Worm (Caenorhabditis elegans) whole organism, early embryonic: ENCODE data around the gene athp-1.

Experiments used
- B0310.2 ChIP-seq: sonication (generic microtip); optimal IDR thresholded peaks from 2 replicates; lab custom pipeline; 2016; ENCODE audit warnings: mild to moderate bottlenecking, missing genetic modification characterization, missing compliant biosample characterization
- aly-1 ChIP-seq: sonication (generic microtip); optimal IDR thresholded peaks from 2 replicates; lab custom pipeline; 2016; ENCODE audit warnings: missing genetic modification characterization, missing compliant biosample characterization
- ama-1 ChIP-seq: fragments of 150-350 bp; optimal IDR thresholded peaks from 2 replicates; lab custom pipeline; 2014
- ceh-36 ChIP-seq: sonication (generic microtip); optimal IDR thresholded peaks from 2 replicates; lab custom pipeline; 2016; ENCODE audit warnings: missing genetic modification characterization, inconsistent platforms, missing compliant biosample characterization
- ets-7 ChIP-seq: sonication (generic microtip); optimal IDR thresholded peaks from 2 replicates; lab custom pipeline; 2016; ENCODE audit warnings: missing genotype, missing genetic modification characterization, missing compliant biosample characterization
- flt-1 ChIP-seq: fragments of 200-800 bp; sonication (Bioruptor generic); IDR thresholded peaks from 2 replicates; pipeline ENCODE4 v1.3.6; 2022; ENCODE audit warnings: missing genetic modification characterization, missing compliant biosample characterization
- hmg-4 ChIP-seq: fragments of 200-800 bp; sonication (Bioruptor generic); optimal IDR thresholded peaks from 2 replicates; lab custom pipeline; 2018; ENCODE audit warnings: mild to moderate bottlenecking, missing genetic modification characterization, missing compliant biosample characterization
- scrt-1 ChIP-seq: fragments of 200-800 bp; sonication (Bioruptor generic); IDR thresholded peaks from 2 replicates; pipeline ENCODE4 v1.3.6; 2022; ENCODE audit warnings: missing genetic modification characterization, missing compliant biosample characterization
- tra-4 ChIP-seq: sonication (generic microtip); optimal IDR thresholded peaks from 2 replicates; lab custom pipeline; 2017; ENCODE audit warnings: missing genetic modification characterization, missing compliant biosample characterization

- TF ChIP-seq ama-1 (lab: Kevin White, UChicago) (no peak), hmg-4 (GFP tag; lab: Kevin White, UChicago) (no peak), scrt-1 (GFP tag; lab: Robert Waterston, UW) (no peak), ets-7 (tag; lab: Kevin White, UChicago) (no peak), aly-1 (tag; lab: Kevin White, UChicago) (no peak), ceh-36 (tag; lab: Kevin White, UChicago) (no peak), flt-1 (GFP tag; lab: Robert Waterston, UW) (no peak), tra-4 (no peak), B0310.2 (no peak)
These were observed 12.0 kb upstream of the athp-1 start for ce11 chrIII:10869595-10869994.
